Worm (Caenorhabditis elegans) whole organism, dauer: ENCODE data around the gene semi-1.

Experiments used
- unc-62 ChIP-seq: sonication (generic microtip); optimal IDR thresholded peaks from 2 replicates; lab custom pipeline; 2017; ENCODE audit warnings: missing biosample characterization, missing genetic modification reagents, missing genetic modification characterization

semi-1 gene

DNA sequence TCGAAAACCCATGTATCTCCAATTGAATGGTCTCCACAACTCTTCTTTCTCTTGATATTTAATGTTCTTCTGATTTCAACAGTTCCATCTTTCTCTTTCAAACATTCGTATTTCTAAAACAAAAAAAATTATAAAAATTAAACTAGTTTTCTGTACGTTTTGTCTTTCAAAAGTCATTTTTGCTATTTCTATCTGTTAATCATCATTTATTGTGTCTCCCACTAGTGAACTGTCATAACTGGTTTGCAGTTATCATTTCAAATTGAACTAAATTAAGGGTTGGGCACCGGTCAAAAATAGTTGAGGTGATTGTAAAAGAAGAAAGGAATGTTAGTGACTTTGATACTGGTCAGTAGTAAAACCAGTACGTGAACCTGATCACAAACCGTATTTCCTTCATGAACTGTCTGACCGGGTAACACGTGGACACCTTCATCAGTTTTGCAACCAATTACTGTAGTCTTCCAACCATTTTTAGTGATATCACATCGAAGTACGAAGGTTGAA lies 26.7 kb downstream of the semi-1 start:
- no peak for TF ChIP-seq unc-62 (GFP tag; lab: Kevin White, UChicago)

DNA sequence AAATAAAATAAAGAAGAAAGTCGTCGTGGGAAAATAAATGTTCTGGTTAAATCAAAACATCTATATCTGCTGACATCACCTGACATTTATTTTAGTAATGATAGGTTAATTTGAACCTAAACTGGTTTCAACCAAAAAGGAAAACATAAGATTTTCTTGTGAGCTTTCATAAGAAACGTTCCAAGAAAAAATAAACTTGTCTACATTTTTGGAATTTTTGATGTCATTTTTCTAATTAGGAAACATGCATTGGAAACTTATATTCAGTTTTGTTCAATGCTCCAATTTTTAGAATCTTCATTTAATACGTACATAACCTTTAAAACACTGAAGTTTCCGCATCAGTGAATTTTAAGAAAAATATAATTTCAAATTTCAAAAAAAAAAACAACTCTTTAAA lies 29.3 kb downstream of the semi-1 start:
- TF ChIP-seq unc-62 (GFP tag; lab: Kevin White, UChicago): no peak

DNA sequence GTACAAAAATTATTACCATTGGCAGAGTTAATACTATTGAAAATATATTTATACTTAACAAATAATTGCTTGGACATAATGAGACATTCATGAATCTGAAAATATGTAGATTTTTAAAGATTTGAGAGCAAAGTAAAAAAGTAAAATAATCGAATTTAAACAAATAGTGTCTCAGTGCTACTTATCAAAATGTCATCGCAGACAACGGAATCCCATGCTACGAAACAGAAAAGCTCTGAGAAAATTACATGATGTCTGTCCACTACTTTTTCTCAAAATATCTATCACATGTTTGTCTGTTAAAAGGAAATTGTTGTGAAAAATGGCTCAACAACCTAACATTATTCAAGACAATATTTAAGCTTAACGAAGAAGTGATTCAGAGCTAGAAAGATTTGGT lies 30.7 kb downstream of the semi-1 start, which contains the start of gene T10G3.4:
Gene T10G3.4, minus strand, starts transcription at position 101 of the 400 bp plus-strand sequence.
- no peak for TF ChIP-seq unc-62 (GFP tag; lab: Kevin White, UChicago)

DNA sequence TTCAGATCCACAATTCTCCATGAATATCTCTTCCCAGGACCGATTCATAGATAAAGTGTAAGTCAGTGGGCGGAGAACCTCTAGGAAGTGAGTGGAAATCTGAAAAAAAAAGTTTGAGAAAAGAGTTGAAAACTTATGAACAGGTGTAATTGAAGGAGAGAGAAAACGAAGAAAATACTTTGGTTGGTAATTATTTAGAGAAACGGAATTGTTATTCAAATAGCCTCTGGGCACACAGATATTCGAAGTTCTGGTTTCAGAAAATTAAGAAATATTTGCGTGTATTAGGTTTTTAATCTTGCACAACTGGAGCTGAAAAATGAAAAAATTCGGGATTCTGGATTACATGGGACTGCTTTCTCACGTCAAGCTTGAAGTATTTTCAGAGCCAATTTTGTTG lies 35.2 kb downstream of the semi-1 start, which contains the start of gene T10G3.2:
Gene T10G3.2, minus strand, starts transcription at position 101 of the 400 bp plus-strand sequence.
- no peak for TF ChIP-seq unc-62 (GFP tag; lab: Kevin White, UChicago)

DNA sequence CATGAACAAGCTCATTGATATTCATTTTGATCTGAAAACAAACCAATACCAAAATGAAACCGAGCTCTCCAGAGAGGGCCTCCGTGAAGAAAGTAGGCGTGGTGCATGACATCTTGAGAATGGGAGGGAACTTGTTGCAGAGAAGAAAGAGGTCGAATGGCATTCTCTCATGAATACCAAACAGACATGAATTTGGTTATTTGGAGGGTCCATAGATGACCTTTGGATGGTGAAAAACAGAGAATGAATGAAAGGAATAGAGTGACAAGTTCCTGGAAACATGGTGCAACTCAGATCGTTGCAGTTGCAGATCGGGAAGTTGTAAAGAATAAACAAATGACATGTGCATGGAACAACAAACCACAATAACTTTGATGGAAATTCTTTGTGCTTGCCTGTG lies 38.7 kb downstream of the semi-1 start, which contains the start of gene T10G3.8:
Gene T10G3.8, minus strand, starts transcription at position 101 of the 400 bp plus-strand sequence.
- TF ChIP-seq unc-62 (GFP tag; lab: Kevin White, UChicago): no peak

DNA sequence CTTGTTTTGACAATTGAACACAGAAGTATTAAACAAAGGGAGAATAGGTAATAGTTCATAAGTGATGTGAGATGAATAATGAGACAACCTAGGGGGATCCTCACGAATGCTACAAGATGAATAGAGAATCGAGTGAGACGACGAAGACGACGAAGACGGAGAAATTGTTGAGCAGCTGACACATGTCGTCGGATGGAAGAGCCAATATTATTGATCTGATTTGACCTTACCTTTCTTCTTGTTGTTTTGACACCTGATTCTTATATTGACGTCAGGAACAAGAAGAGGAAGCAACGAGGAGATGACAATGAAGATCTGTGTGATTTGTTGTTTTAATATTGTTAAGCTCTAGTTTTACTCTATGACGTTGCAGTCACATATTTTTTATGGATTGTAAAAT lies 41.5 kb downstream of the semi-1 start, which contains the start of gene T10G3.1:
Gene T10G3.1, minus strand, starts transcription at position 213 of the 400 bp plus-strand sequence.
- TF ChIP-seq unc-62 (GFP tag; lab: Kevin White, UChicago): no peak

DNA sequence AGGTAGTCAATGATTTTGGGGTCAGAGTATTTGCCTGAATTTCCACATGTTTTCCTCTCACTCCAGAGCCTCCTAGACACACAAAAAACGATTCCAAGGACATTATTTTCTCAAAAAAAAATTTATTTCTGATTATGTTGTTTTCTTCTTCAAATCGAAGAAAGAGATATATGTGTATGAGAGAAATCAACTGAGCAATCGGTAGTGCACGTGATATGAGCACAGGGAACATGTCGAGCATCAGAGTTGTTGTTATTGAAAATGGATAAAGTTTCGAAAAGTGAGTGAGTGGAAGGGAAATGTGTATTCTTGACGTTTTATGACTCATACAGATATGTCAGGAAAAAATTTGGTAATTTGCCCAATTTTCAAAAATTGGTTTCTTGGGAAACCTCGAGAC lies 43.0 kb downstream of the semi-1 start:
- TF ChIP-seq unc-62 (GFP tag; lab: Kevin White, UChicago): no peak

DNA sequence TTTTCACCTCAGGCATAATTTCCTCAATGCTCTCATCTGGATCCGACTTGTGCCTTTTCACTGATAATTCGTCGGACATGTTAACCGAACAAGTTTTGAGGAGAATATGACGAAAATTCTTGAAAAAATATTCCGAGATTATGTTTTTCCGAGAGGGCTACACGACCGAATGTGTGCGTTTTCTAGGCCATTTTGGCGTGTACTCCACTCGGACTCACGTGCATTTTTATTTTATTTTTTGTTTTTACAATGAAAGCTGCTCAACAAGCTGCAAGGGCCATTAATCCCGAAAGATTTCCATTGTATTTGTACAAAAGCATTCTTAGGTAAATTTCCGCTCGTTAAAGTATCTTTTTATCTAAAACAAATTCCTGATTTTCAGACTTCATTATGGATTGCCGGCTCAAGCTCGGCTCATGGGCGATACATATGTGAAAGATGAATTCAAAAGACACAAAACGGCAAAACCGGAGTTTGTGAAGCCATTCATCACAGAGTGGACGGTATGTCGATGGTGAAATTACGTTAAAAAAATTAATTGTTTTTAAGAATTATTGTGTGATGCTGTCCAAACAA lies 46.7 kb downstream of the semi-1 start, which contains the start of the genes F25H9.6 and F25H9.7:
Gene F25H9.6, minus strand, starts transcription at position 172 of the 576 bp plus-strand sequence.
Gene F25H9.7, plus strand, starts transcription at position 187 of the 576 bp plus-strand sequence.
- TF ChIP-seq unc-62 (GFP tag; lab: Kevin White, UChicago): no peak

DNA sequence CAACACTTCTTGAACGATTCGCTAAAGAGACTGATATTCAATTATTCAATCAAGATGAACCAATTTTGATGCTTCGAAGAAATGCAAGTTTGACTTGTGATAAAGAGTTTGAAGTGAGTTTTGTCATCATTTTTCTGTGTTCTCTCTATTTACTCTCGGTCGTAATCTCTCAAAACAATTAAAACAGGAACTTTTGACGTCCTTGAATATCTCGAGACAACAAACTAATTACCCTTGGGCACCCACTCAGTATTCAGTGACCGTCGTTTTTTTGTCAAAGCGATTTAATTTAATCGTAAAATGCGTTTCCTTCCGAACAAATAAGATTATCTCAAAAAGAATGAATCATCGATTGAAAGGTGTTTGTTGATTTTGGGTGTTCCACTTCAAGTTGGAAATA lies 50.9 kb downstream of the semi-1 start:
- TF ChIP-seq unc-62 (GFP tag; lab: Kevin White, UChicago): no peak

DNA sequence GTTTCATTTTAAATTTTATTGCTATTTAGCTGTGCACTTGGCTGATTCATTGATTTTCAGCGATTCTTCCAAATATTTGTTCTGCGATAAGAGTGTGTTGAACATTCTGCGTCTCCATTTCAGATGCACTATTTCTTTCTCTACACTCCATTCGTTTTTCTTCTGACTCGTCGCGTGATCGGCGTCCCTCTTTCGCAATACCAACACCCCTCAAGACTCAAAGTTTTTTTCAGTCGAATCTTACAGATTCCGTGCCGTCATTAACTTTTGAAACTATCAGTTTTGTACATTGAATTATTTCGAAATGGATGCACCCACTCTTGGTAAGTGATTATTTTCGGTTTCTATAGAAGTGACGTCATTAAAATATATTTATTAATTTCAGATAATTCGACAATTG lies 52.0 kb downstream of the semi-1 start, which contains the start of gene frm-10:
Gene frm-10, plus strand, starts transcription at position 234 of the 400 bp plus-strand sequence.
- no peak for TF ChIP-seq unc-62 (GFP tag; lab: Kevin White, UChicago)
